Fruit fly (Drosophila melanogaster) S2 (cell line): ENCODE results near the gene eEF1alpha2.

Experiments
- CG8478 ChIP-seq: fragments of >200 bp; optimal IDR thresholded peaks from 2 replicates; lab custom pipeline; 2018
- CTCF ChIP-seq, 2 experiments: fragments of >200 bp; optimal IDR thresholded peaks; 2 replicates each; lab custom pipeline; 2018

eEF1alpha2 gene

dm6 chr3R:31709142-31709541, 29.1 kb upstream of the eEF1alpha2 start:
- TF ChIP-seq CG8478 (no peak), CTCF (optimal IDR thresholded peaks at IDR 0.05; lab: Kevin White, UChicago) (no peak)

- TF ChIP-seq CG8478 (no peak), CTCF (optimal IDR thresholded peaks at IDR 0.05; lab: Kevin White, UChicago) (no peak)
These were observed 28.5 kb upstream of the eEF1alpha2 start for dm6 chr3R:31709769-31710168.

- TF ChIP-seq CG8478 (no peak), CTCF (optimal IDR thresholded peaks at IDR 0.05; lab: Kevin White, UChicago) (no peak)
These were observed 26.8 kb upstream of the eEF1alpha2 start for dm6 chr3R:31711270-31712029.

dm6 chr3R:31712585-31712984, 25.7 kb upstream of the eEF1alpha2 start:
- TF ChIP-seq CG8478 = no peak
- TF ChIP-seq CTCF (optimal IDR thresholded peaks at IDR 0.05; lab: Kevin White, UChicago) = no peak

dm6 chr3R:31713306-31714123, 24.8 kb upstream of the eEF1alpha2 start, which contains the start of gene ttk:
Gene ttk (plus strand): TSS chr3R:31713867.
- TF ChIP-seq CTCF (optimal IDR thresholded peaks at IDR 0.05; lab: Kevin White, UChicago) (no peak), CG8478 (no peak)

- TF ChIP-seq CTCF (optimal IDR thresholded peaks at IDR 0.05; lab: Kevin White, UChicago) (no peak), CG8478 (no peak)
These were observed 23.2 kb upstream of the eEF1alpha2 start for dm6 chr3R:31714876-31715712.

dm6 chr3R:31715713-31716024, 22.6 kb upstream of the eEF1alpha2 start:
- TF ChIP-seq CTCF (optimal IDR thresholded peaks at IDR 0.05; lab: Kevin White, UChicago) (no peak), CG8478 (no peak)

- TF ChIP-seq CG8478 (no peak), CTCF (optimal IDR thresholded peaks at IDR 0.05; lab: Kevin White, UChicago) (no peak)
These were observed 22.0 kb upstream of the eEF1alpha2 start for dm6 chr3R:31716265-31716664.

- TF ChIP-seq CTCF (optimal IDR thresholded peaks at IDR 0.05; lab: Kevin White, UChicago) (no peak), CG8478 (no peak)
These were observed 20.7 kb upstream of the eEF1alpha2 start for dm6 chr3R:31717299-31718167.

- TF ChIP-seq CG8478 (no peak), CTCF (optimal IDR thresholded peaks at IDR 0.05; lab: Kevin White, UChicago) (no peak)
These were observed 20.1 kb upstream of the eEF1alpha2 start for dm6 chr3R:31718168-31718565.

- TF ChIP-seq CTCF (optimal IDR thresholded peaks at IDR 0.05; lab: Kevin White, UChicago) = no peak
- no peak for TF ChIP-seq CG8478
These were observed 19.3 kb upstream of the eEF1alpha2 start for dm6 chr3R:31718967-31719366.

- TF ChIP-seq CG8478 (no peak), CTCF (optimal IDR thresholded peaks at IDR 0.05; lab: Kevin White, UChicago) (no peak)
These were observed 18.8 kb upstream of the eEF1alpha2 start for dm6 chr3R:31719497-31719896.

- TF ChIP-seq CTCF (optimal IDR thresholded peaks at IDR 0.05; lab: Kevin White, UChicago) (no peak), CG8478 (no peak)
These were observed 18.2 kb upstream of the eEF1alpha2 start for dm6 chr3R:31720112-31720511.

dm6 chr3R:31721466-31721865, 16.8 kb upstream of the eEF1alpha2 start:
- TF ChIP-seq CTCF (optimal IDR thresholded peaks at IDR 0.05; lab: Kevin White, UChicago) = no peak
- no peak for TF ChIP-seq CG8478

- no peak for TF ChIP-seq CG8478
These were observed 16.3 kb upstream of the eEF1alpha2 start for dm6 chr3R:31721958-31722357.
